Worm (Caenorhabditis elegans) whole organism, late embryonic: ENCODE results near the gene str-145.

Source experiments
- C38D4.7 ChIP-seq: fragments of 200-800 bp; sonication (Bioruptor generic); optimal IDR thresholded peaks from 2 replicates; lab custom pipeline; 2018; ENCODE audit warnings: mild to moderate bottlenecking, missing genetic modification characterization, moderate library complexity, missing compliant biosample characterization
- K09A11.1 ChIP-seq: sonication (generic microtip); optimal IDR thresholded peaks from 2 replicates; lab custom pipeline; 2017; ENCODE audit warnings: antibody characterized with exemption, mild to moderate bottlenecking, missing genetic modification characterization, missing compliant biosample characterization; ENCODE audit not compliant: insufficient read depth
- ama-1 ChIP-seq: fragments of 150-350 bp; optimal IDR thresholded peaks from 2 replicates; lab custom pipeline; 2014
- ceh-19 ChIP-seq: fragments of 200-800 bp; sonication (Bioruptor generic); optimal IDR thresholded peaks from 2 replicates; lab custom pipeline; 2018; ENCODE audit warnings: mild to moderate bottlenecking, missing genetic modification characterization, missing compliant biosample characterization
- ceh-22 ChIP-seq: sonication (generic microtip); optimal IDR thresholded peaks from 2 replicates; lab custom pipeline; 2017; ENCODE audit warnings: missing biosample characterization, missing genetic modification characterization
- ceh-34 ChIP-seq: sonication (generic microtip); optimal IDR thresholded peaks from 2 replicates; lab custom pipeline; 2016; ENCODE audit warnings: mild to moderate bottlenecking, missing genetic modification characterization, missing compliant biosample characterization
- ceh-48 ChIP-seq: sonication (generic microtip); optimal IDR thresholded peaks from 2 replicates; lab custom pipeline; 2016; ENCODE audit warnings: missing genetic modification characterization, inconsistent platforms, missing compliant biosample characterization
- che-1 ChIP-seq: sonication (generic microtip); optimal IDR thresholded peaks from 2 replicates; lab custom pipeline; 2016; ENCODE audit warnings: mild to moderate bottlenecking, missing genetic modification characterization, missing compliant biosample characterization
- dmd-4 ChIP-seq: sonication (generic microtip); optimal IDR thresholded peaks from 2 replicates; lab custom pipeline; 2016; ENCODE audit warnings: borderline replicate concordance, missing genetic modification characterization, missing compliant biosample characterization
- dve-1 ChIP-seq: sonication (generic microtip); optimal IDR thresholded peaks from 2 replicates; lab custom pipeline; 2017; ENCODE audit warnings: antibody characterized with exemption, mild to moderate bottlenecking, missing genetic modification characterization, missing compliant biosample characterization
- elt-4 ChIP-seq: sonication (generic microtip); optimal IDR thresholded peaks from 2 replicates; lab custom pipeline; 2016; ENCODE audit warnings: missing genetic modification characterization, missing compliant biosample characterization
- fax-1 ChIP-seq: sonication (generic microtip); optimal IDR thresholded peaks from 2 replicates; lab custom pipeline; 2016; ENCODE audit warnings: missing genotype, missing genetic modification characterization, missing compliant biosample characterization
- fkh-10 ChIP-seq: fragments of 150-350 bp; optimal IDR thresholded peaks from 2 replicates; lab custom pipeline; 2014; ENCODE audit warnings: missing biosample characterization, missing genetic modification reagents, missing genetic modification characterization
- fkh-6 ChIP-seq: sonication (generic microtip); optimal IDR thresholded peaks from 2 replicates; lab custom pipeline; 2016; ENCODE audit warnings: missing genetic modification characterization, missing compliant biosample characterization
- gmeb-2 ChIP-seq: sonication (generic microtip); optimal IDR thresholded peaks from 2 replicates; lab custom pipeline; 2016; ENCODE audit warnings: missing genetic modification characterization, inconsistent platforms, missing compliant biosample characterization
- hlh-13 ChIP-seq: fragments of 200-800 bp; sonication (Bioruptor generic); optimal IDR thresholded peaks from 2 replicates; lab custom pipeline; 2018; ENCODE audit warnings: mild to moderate bottlenecking, missing genetic modification characterization, missing compliant biosample characterization
- hlh-15 ChIP-seq: sonication (generic microtip); optimal IDR thresholded peaks from 2 replicates; lab custom pipeline; 2016; ENCODE audit warnings: missing genetic modification characterization, missing compliant biosample characterization
- hlh-30 ChIP-seq: sonication (generic microtip); optimal IDR thresholded peaks from 2 replicates; lab custom pipeline; 2017; ENCODE audit warnings: antibody characterized with exemption, missing genetic modification characterization, missing compliant biosample characterization; ENCODE audit not compliant: insufficient read depth
- hlh-6 ChIP-seq: sonication (generic microtip); optimal IDR thresholded peaks from 2 replicates; lab custom pipeline; 2016; ENCODE audit warnings: missing genotype, missing genetic modification characterization, missing compliant biosample characterization
- hlh-8 ChIP-seq: sonication (generic microtip); optimal IDR thresholded peaks from 2 replicates; lab custom pipeline; 2016; ENCODE audit warnings: missing genotype, missing genetic modification characterization, missing compliant biosample characterization
- lim-6 ChIP-seq: sonication (generic microtip); optimal IDR thresholded peaks from 2 replicates; lab custom pipeline; 2016; ENCODE audit warnings: missing genetic modification characterization, missing compliant biosample characterization
- lin-11 ChIP-seq: fragments of 200-800 bp; sonication (Bioruptor generic); optimal IDR thresholded peaks from 2 replicates; lab custom pipeline; 2018; ENCODE audit warnings: mild to moderate bottlenecking, missing genetic modification characterization, missing compliant biosample characterization
- nhr-232 ChIP-seq: sonication (generic microtip); optimal IDR thresholded peaks from 2 replicates; lab custom pipeline; 2016; ENCODE audit warnings: missing genetic modification characterization, missing compliant biosample characterization
- npax-4 ChIP-seq: sonication (generic microtip); optimal IDR thresholded peaks from 2 replicates; lab custom pipeline; 2016; ENCODE audit warnings: missing genetic modification characterization, missing compliant biosample characterization
- pha-2 ChIP-seq: sonication (generic microtip); optimal IDR thresholded peaks from 2 replicates; lab custom pipeline; 2017; ENCODE audit warnings: mild to moderate bottlenecking, missing genetic modification characterization, missing compliant biosample characterization
- pros-1 ChIP-seq: fragments of 150-350 bp; optimal IDR thresholded peaks from 2 replicates; lab custom pipeline; 2014; ENCODE audit warnings: missing biosample characterization, missing genetic modification reagents, missing genetic modification characterization
- rnt-1 ChIP-seq: sonication (generic microtip); optimal IDR thresholded peaks from 2 replicates; lab custom pipeline; 2016; ENCODE audit warnings: missing genetic modification characterization, missing compliant biosample characterization
- sdc-2 ChIP-seq: sonication (generic microtip); optimal IDR thresholded peaks from 2 replicates; lab custom pipeline; 2016; ENCODE audit warnings: missing genotype, missing genetic modification characterization, missing compliant biosample characterization
- sox-4 ChIP-seq: sonication (generic microtip); optimal IDR thresholded peaks from 2 replicates; lab custom pipeline; 2017; ENCODE audit warnings: mild to moderate bottlenecking, missing genetic modification characterization, inconsistent platforms, missing compliant biosample characterization
- tbx-7 ChIP-seq: sonication (generic microtip); optimal IDR thresholded peaks from 2 replicates; lab custom pipeline; 2016; ENCODE audit warnings: missing genotype, missing genetic modification characterization, missing compliant biosample characterization
- ttx-3 ChIP-seq: sonication (generic microtip); optimal IDR thresholded peaks from 2 replicates; lab custom pipeline; 2016; ENCODE audit warnings: missing genetic modification reagents, missing genetic modification characterization, missing compliant biosample characterization
- unc-3 ChIP-seq, 2 experiments: fragments of 200-800 bp in 1 of 2; sonication (Bioruptor generic) in 1 of 2; sonication (generic microtip) in 1 of 2; conservative IDR thresholded peaks in 1 of 2; optimal IDR thresholded peaks in 1 of 2; 2 replicates each; pipeline versions ENCODE4 v1.3.6 to Lab custom; 2016 to 2022; ENCODE audit warnings: missing compliant biosample characterization in 2 of 2, missing genetic modification characterization in 2 of 2, missing genetic modification reagents in 1 of 2
- unc-86 ChIP-seq: sonication (generic microtip); optimal IDR thresholded peaks from 2 replicates; lab custom pipeline; 2016; ENCODE audit warnings: missing genetic modification characterization, missing compliant biosample characterization

The str-145 gene

ce11 chrV:8075712-8076111 lies 22.4 kb downstream of the str-145 start, which contains the start of gene catp-3:
Gene catp-3 (plus strand): TSS chrV:8076012.
- TF ChIP-seq ama-1 (lab: Kevin White, UChicago) (no peak), che-1 (tag; lab: Kevin White, UChicago) (no peak), lin-11 (no peak), C38D4.7 (GFP tag; lab: Kevin White, UChicago) (no peak), tbx-7 (tag; lab: Kevin White, UChicago) (no peak), sdc-2 (tag; lab: Kevin White, UChicago) (no peak), hlh-30 (no peak), hlh-15 (no peak), ceh-22 (no peak), hlh-13 (GFP tag; lab: Kevin White, UChicago) (no peak), sox-4 (no peak), npax-4 (tag; lab: Kevin White, UChicago) (no peak), fkh-6 (tag; lab: Kevin White, UChicago) (no peak), dmd-4 (tag; lab: Kevin White, UChicago) (no peak), unc-86 (tag; lab: Kevin White, UChicago) (no peak), fkh-10 (GFP tag; lab: Kevin White, UChicago) (no peak), hlh-8 (tag; lab: Kevin White, UChicago) (no peak), rnt-1 (tag; lab: Kevin White, UChicago) (no peak), ceh-19 (GFP tag; lab: Kevin White, UChicago) (no peak)

ce11 chrV:8073162-8073561 lies 25.0 kb downstream of the str-145 start:
- TF ChIP-seq K09A11.1 (tag; lab: Kevin White, UChicago), result no peak
- no peak for TF ChIP-seq fax-1 (tag; lab: Kevin White, UChicago)
- no peak for TF ChIP-seq unc-86 (tag; lab: Kevin White, UChicago)
- no peak for TF ChIP-seq C38D4.7 (GFP tag; lab: Kevin White, UChicago)
- TF ChIP-seq fkh-6 (tag; lab: Kevin White, UChicago), result no peak
- no peak for TF ChIP-seq rnt-1 (tag; lab: Kevin White, UChicago)
- TF ChIP-seq unc-3 (GFP tag; conservative IDR thresholded peaks at IDR 0.05; lab: Robert Waterston, UW), result no peak
- TF ChIP-seq unc-3 (tag; optimal IDR thresholded peaks at IDR 0.05; lab: Kevin White, UChicago), result no peak
- TF ChIP-seq npax-4 (tag; lab: Kevin White, UChicago), result no peak

ce11 chrV:8072047-8072446 lies 26.1 kb downstream of the str-145 start, which contains the start of gene str-144:
Gene str-144 (minus strand): TSS chrV:8072147.
- TF ChIP-seq C38D4.7 (GFP tag; lab: Kevin White, UChicago) (no peak), tbx-7 (tag; lab: Kevin White, UChicago) (no peak), lim-6 (tag; lab: Kevin White, UChicago) (no peak), sdc-2 (tag; lab: Kevin White, UChicago) (no peak)

- TF ChIP-seq npax-4 (tag; lab: Kevin White, UChicago) (no peak), gmeb-2 (tag; lab: Kevin White, UChicago) (no peak), elt-4 (tag; lab: Kevin White, UChicago) (no peak), nhr-232 (tag; lab: Kevin White, UChicago) (no peak), pros-1 (tag; lab: Kevin White, UChicago) (no peak), hlh-6 (tag; lab: Kevin White, UChicago) (no peak), ttx-3 (no peak), pha-2 (tag; lab: Kevin White, UChicago) (no peak), ceh-34 (tag; lab: Kevin White, UChicago) (no peak), hlh-13 (GFP tag; lab: Kevin White, UChicago) (no peak), ceh-48 (tag; lab: Kevin White, UChicago) (no peak)
Observed at ce11 chrV:8069637-8070036, 28.5 kb downstream of the str-145 start, which contains the start of gene str-143. Gene str-143 (minus strand): TSS chrV:8069737.

DNA sequence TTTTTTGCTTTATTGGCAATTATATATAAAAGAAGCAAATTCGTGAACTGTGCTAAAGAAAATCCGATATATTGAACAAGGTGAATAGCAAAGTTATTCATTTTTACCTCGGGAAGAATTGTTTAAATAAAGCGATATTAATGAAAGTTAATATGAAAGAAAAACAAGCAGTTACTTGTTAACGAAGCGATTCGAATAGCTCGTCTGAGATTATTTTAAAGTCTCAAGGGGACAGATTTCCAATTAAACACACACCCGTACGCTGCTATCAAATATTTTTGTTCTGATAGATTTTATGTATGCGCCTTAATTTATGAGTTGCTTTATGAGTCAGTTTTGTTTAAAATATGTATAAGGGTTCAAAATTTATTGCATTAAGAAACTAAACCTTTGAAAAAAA lies 30.3 kb downstream of the str-145 start, which contains the start of gene str-140:
Gene str-140, minus strand, starts transcription at position 101 of the 400 bp plus-strand sequence.
- TF ChIP-seq dve-1 (tag; lab: Kevin White, UChicago) (no peak), gmeb-2 (tag; lab: Kevin White, UChicago) (no peak)
